Worm (Caenorhabditis elegans): ENCODE measurements around the gene F25B5.6.

F25B5.6 gene

DNA sequence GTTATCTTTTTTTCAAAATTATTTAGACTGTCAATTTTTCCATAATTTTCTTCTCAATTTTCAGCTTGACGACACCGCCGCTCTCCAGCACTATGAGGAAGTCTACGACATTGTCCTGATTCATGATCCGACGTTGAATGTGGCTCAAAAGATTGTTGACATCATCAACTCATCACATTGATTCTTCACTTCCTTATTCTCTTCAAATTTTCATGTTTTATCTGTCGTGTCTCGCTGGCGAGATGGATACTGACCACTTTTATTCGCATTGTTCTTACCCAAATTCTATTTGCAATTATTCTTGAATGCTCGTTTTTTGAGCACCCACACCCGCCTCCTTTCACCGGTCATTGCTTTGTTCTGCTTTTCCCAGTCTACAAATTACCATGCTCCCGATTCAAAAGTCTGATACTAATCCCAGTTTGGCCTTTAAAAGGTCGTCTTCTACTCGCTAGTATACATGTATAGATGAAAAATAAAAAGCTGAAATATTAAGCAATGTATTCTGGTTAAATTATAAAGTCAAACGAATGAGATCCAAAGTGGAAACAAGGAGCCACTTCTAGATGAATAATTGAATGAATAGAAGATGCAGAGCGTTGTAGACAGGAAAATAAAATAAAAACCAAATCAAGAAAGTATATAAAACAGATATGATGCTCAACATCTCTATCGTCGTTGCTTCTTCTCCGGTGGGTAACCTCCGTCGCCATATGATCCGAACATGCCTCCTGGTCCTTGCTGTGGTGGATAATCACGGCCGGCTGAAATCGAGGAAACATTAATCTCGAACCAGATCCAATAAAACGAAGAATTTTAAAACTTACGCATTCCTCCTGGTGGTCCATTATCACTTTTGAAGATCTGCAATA, 4.7 kb upstream of the F25B5.6 start (continued):
- TF ChIP-seq lsy-2 (tag; optimal IDR thresholded peaks at IDR 0.05), result peak; percentile 9 to 45
- no peak for TF ChIP-seq ceh-28 (tag; optimal IDR thresholded peaks at IDR 0.05)
- no peak for TF ChIP-seq fkh-10 (GFP tag; optimal IDR thresholded peaks at IDR 0.05)
- no peak for TF ChIP-seq aly-2 (tag; optimal IDR thresholded peaks at IDR 0.05)
- 0 out of 2 replicates have a peak, but pooled peaks have one; percentile 18 for TF ChIP-seq lin-1 (GFP tag; IDR thresholded peaks at IDR 0.05)
- TF ChIP-seq daf-16 (GFP tag; optimal IDR thresholded peaks at IDR 0.05), result no peak
- TF ChIP-seq daf-16 (tag; optimal IDR thresholded peaks at IDR 0.05), result peak; percentile 28
- TF ChIP-seq Y5F2A.4 (GFP tag; optimal IDR thresholded peaks at IDR 0.05), result peak; percentile 6
- TF ChIP-seq dve-1 (tag; optimal IDR thresholded peaks at IDR 0.05; ENCODE audit: insufficient read depth), result peak; percentile 23
- TF ChIP-seq ceh-20 (GFP tag; IDR thresholded peaks at IDR 0.05), result 0 out of 2 replicates have a peak, but pooled peaks have one; percentile 10
- no peak for TF ChIP-seq zag-1 (tag; optimal IDR thresholded peaks at IDR 0.05)
- TF ChIP-seq nhr-41 (GFP tag; IDR thresholded peaks at IDR 0.05), result no peak
- peak; percentile 14 for TF ChIP-seq nhr-48 (tag; optimal IDR thresholded peaks at IDR 0.05)
- no peak for TF ChIP-seq nhr-111 (GFP tag; optimal IDR thresholded peaks at IDR 0.05)
- TF ChIP-seq nhr-25 (tag; optimal IDR thresholded peaks at IDR 0.05; ENCODE audit: borderline replicate concordance, insufficient read depth), result peak; percentile 45
- TF ChIP-seq rbr-2 (tag; optimal IDR thresholded peaks at IDR 0.05), result no peak
- no peak for TF ChIP-seq duxl-1 (tag; optimal IDR thresholded peaks at IDR 0.05; ENCODE audit: poor library complexity)
- peak; percentile 48 for TF ChIP-seq pha-4 (GFP tag; IDR thresholded peaks at IDR 0.05)
- TF ChIP-seq pha-4 (tag; optimal IDR thresholded peaks at IDR 0.05), result no peak
- TF ChIP-seq lim-7 (GFP tag; IDR thresholded peaks at IDR 0.05), result no peak

DNA sequence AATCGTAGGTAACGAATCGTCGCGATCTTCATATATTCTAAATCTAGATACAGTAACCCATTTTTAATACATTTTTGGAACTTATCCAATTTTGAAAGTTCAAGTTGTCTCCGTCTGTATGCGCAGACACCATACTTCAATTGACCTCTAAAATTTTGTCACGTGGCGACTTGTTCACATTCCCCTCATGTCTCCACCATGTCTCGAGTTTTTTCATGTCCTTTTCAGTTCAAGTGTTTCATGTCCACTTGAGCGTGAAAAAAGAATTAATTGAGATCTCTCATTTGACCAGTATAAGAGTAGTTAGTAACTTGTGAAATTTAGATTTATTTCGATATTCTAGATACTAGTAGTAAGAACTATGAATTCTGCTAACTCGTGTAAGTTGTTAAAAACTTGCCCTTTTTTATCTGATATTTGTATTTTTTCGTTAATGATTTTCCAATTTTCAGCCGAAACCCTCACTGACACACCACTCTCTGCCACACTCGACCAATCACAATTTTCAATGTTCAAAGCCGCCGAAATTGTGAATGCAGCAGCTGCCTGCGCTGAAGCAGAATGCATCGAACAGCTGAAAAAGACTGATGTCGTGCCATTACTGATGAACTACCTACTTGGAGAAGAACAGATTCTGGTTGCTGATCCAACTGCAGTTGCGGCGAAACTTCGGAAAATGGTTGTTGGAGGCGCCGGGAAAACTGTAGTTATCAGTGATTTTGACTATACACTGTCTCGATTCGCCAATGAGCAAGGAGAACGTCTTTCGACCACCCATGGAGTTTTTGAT, 3.3 kb upstream of the F25B5.6 start:
- TF ChIP-seq mdl-1 (tag; optimal IDR thresholded peaks at IDR 0.05), result peak in 1 of 2 experiments; percentile 42
- no peak for TF ChIP-seq attf-4 (tag; optimal IDR thresholded peaks at IDR 0.05)
- TF ChIP-seq nhr-237 (tag; optimal IDR thresholded peaks at IDR 0.05), result no peak
- TF ChIP-seq dmd-9 (GFP tag; IDR thresholded peaks at IDR 0.05), result no peak
- TF ChIP-seq nhr-25 (tag; optimal IDR thresholded peaks at IDR 0.05; ENCODE audit: borderline replicate concordance, insufficient read depth), result peak; percentile 12
- TF ChIP-seq aha-1 (tag), result peak; percentile 15
- peak; percentile 28; the same call in 1 of the 2 replicates for TF ChIP-seq nhr-42 (GFP tag; IDR thresholded peaks at IDR 0.05)
- 0 out of 2 replicates have a peak, but pooled peaks have one; percentile 7 for TF ChIP-seq Y105C5A.15 (GFP tag; IDR thresholded peaks at IDR 0.05)
- TF ChIP-seq nhr-41 (GFP tag; IDR thresholded peaks at IDR 0.05), result no peak
- TF ChIP-seq F37D6.2 (tag; optimal IDR thresholded peaks at IDR 0.05), result no peak
- TF ChIP-seq dmd-8 (GFP tag; IDR thresholded peaks at IDR 0.05), result no peak
- TF ChIP-seq hlh-30 (tag; optimal IDR thresholded peaks at IDR 0.05; ENCODE audit: insufficient read depth), result peak; percentile 88
- peak in 1 of 2 experiments; percentile 68 for TF ChIP-seq unc-62 (GFP tag; optimal IDR thresholded peaks at IDR 0.05 in 1 of 2)
- TF ChIP-seq unc-62 (tag; optimal IDR thresholded peaks at IDR 0.05), result no peak
- no peak for TF ChIP-seq tag-97 (GFP tag; IDR thresholded peaks at IDR 0.05)
- TF ChIP-seq mep-1 (tag; optimal IDR thresholded peaks at IDR 0.05), result peak; percentile 15
- no peak for TF ChIP-seq T26A8.4 (GFP tag; IDR thresholded peaks at IDR 0.05)
- TF ChIP-seq nhr-10 (tag; optimal IDR thresholded peaks at IDR 0.05), result peak; percentile 25
- no peak for TF ChIP-seq nhr-111 (GFP tag; optimal IDR thresholded peaks at IDR 0.05)
- TF ChIP-seq lim-7 (GFP tag; IDR thresholded peaks at IDR 0.05), result 0 out of 2 replicates have a peak, but pooled peaks have one; percentile 31
- TF ChIP-seq php-3 (GFP tag; IDR thresholded peaks at IDR 0.05), result no peak
- TF ChIP-seq F26F4.8 (GFP tag; conservative IDR thresholded peaks at IDR 0.05), result no peak
